Fruit fly (Drosophila melanogaster): ENCODE measurements around the gene Dab.

The Dab gene

DNA sequence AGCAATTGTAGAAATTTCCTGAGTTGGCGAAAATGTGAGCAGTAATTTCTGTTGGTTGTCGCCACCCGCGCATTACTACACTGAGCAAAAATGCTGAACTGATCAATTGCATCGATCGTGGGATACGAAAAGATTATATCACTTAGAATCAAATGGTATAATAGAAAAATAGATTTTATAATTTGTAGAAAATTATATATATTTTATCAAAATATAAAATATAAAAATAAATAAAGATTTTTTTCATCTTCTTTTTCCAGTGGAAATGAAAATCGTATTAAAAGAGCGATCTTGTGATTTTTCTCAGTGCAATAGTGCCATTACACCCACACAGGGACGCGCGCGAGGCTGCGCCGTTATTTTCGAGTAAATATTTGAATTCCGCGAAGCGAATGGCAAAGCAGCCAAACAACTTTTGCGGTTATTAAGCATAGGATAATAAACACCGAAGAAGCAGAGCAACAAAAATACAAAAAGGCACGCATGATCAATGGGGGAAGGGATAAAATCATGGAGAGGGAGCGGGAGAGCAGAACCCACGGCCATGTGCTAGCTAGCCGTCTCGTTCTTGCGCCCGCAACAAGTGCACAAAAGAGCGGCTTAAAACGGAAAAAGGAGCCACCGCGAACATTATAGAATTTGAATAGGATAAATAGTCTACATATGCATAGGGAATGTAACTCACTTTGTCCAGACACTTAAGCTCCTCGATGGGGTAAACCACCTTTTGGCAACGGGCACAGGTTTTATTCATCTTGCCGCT lies 1.5 kb upstream of the Dab start:
- TF ChIP-seq sv (GFP tag; optimal IDR thresholded peaks at IDR 0.05), result no peak
- TF ChIP-seq HLH106 (tag; optimal IDR thresholded peaks at IDR 0.05), result peak; percentile 71
- no peak for TF ChIP-seq CG32264 (GFP tag; optimal IDR thresholded peaks at IDR 0.05)
- no peak for TF ChIP-seq Rel (GFP tag; optimal IDR thresholded peaks at IDR 0.05)
- no peak for TF ChIP-seq Rel (tag; optimal IDR thresholded peaks at IDR 0.05)
- TF ChIP-seq CG9705 (GFP tag; optimal IDR thresholded peaks at IDR 0.05), result peak; percentile 4
- TF ChIP-seq rgr (GFP tag; optimal IDR thresholded peaks at IDR 0.05), result peak; percentile 27
- peak; percentile 17 for TF ChIP-seq h (GFP tag; optimal IDR thresholded peaks at IDR 0.05)
- peak; percentile 24 for TF ChIP-seq dmrt93B (GFP tag; optimal IDR thresholded peaks at IDR 0.05)
- TF ChIP-seq Abd-B (GFP tag; optimal IDR thresholded peaks at IDR 0.05), result no peak
- TF ChIP-seq brk (GFP tag; optimal IDR thresholded peaks at IDR 0.05), result no peak
- TF ChIP-seq Sp1 (GFP tag; optimal IDR thresholded peaks at IDR 0.05), result peak; percentile 48
- no peak for TF ChIP-seq dsf (GFP tag; optimal IDR thresholded peaks at IDR 0.05; ENCODE audit: borderline replicate concordance)
- TF ChIP-seq N (GFP tag; optimal IDR thresholded peaks at IDR 0.05), result no peak
- TF ChIP-seq foxo (GFP tag; optimal IDR thresholded peaks at IDR 0.05), result peak in 1 of 2 experiments; percentile 65
- no peak for TF ChIP-seq Dif (GFP tag; optimal IDR thresholded peaks at IDR 0.05; ENCODE audit: partially characterized antibody)
- no peak for TF ChIP-seq Hr78 (GFP tag; optimal IDR thresholded peaks at IDR 0.05)
- no peak for TF ChIP-seq Myc (optimal IDR thresholded peaks at IDR 0.05)
- TF ChIP-seq sage (GFP tag; optimal IDR thresholded peaks at IDR 0.05), result no peak
- TF ChIP-seq OdsH (GFP tag; optimal IDR thresholded peaks at IDR 0.05), result peak; percentile 21
- TF ChIP-seq usp (GFP tag; optimal IDR thresholded peaks at IDR 0.05), result no peak
- no peak for TF ChIP-seq Vsx2 (GFP tag; optimal IDR thresholded peaks at IDR 0.05; ENCODE audit: partially characterized antibody)
- no peak for TF ChIP-seq br (GFP tag; optimal IDR thresholded peaks at IDR 0.05)
- no peak for TF ChIP-seq Mio (GFP tag; optimal IDR thresholded peaks at IDR 0.05)
- TF ChIP-seq GATAd (GFP tag; optimal IDR thresholded peaks at IDR 0.05), result no peak
- no peak for TF ChIP-seq lola (GFP tag; optimal IDR thresholded peaks at IDR 0.05)
- TF ChIP-seq dl (GFP tag; optimal IDR thresholded peaks at IDR 0.05; ENCODE audit: insufficient read depth in 1 of 2, partially characterized antibody in 2 of 2), result no peak
- TF ChIP-seq Hnf4 (GFP tag; optimal IDR thresholded peaks at IDR 0.05), result no peak
- TF ChIP-seq pan (optimal IDR thresholded peaks at IDR 0.05), result no peak
- TF ChIP-seq woc (GFP tag; optimal IDR thresholded peaks at IDR 0.05), result no peak
- TF ChIP-seq Hr83 (GFP tag; optimal IDR thresholded peaks at IDR 0.05; ENCODE audit: poor library complexity, severe bottlenecking), result no peak
- no peak for TF ChIP-seq tai (GFP tag; optimal IDR thresholded peaks at IDR 0.05)
- no peak for TF ChIP-seq Dfd (GFP tag; optimal IDR thresholded peaks at IDR 0.05)
- peak; percentile 24 for TF ChIP-seq fru (GFP tag; optimal IDR thresholded peaks at IDR 0.05)
- peak; percentile 24 for TF ChIP-seq psq (GFP tag; optimal IDR thresholded peaks at IDR 0.05)
- no peak for TF ChIP-seq Jra (GFP tag; optimal IDR thresholded peaks at IDR 0.05)
- TF ChIP-seq CrebA (GFP tag; optimal IDR thresholded peaks at IDR 0.05; ENCODE audit: borderline replicate concordance), result no peak
- TF ChIP-seq jim (GFP tag; optimal IDR thresholded peaks at IDR 0.05), result no peak
- TF ChIP-seq ey (GFP tag; optimal IDR thresholded peaks at IDR 0.05), result peak; percentile 17

DNA sequence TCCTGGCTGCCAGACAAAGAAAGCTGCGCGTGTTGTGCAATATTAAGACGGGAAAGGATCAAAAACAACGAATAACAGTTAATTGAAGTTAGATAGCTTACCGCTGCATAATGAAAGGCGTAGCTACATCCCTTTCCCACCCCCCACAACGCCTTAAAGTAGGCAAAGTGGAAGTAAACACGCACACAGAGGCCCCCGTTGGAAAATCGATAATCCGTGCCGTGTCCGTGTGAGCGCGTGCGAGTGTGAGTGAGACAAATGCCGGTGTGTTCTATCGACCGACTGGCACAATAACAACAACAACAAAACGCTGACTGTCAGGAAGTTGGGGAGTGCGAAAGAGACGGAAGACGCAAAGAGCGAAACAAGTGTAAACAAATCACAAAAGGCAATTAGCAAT lies 445 bp downstream of the Dab start:
- TF ChIP-seq brk (GFP tag; optimal IDR thresholded peaks at IDR 0.05) (no peak), CG9705 (GFP tag; optimal IDR thresholded peaks at IDR 0.05) (no peak), sv (GFP tag; optimal IDR thresholded peaks at IDR 0.05) (no peak), ey (GFP tag; optimal IDR thresholded peaks at IDR 0.05) (no peak), Vsx2 (GFP tag; optimal IDR thresholded peaks at IDR 0.05; ENCODE audit: partially characterized antibody) (no peak), dmrt93B (GFP tag; optimal IDR thresholded peaks at IDR 0.05) (no peak), foxo (GFP tag; optimal IDR thresholded peaks at IDR 0.05) (no peak), Myc (optimal IDR thresholded peaks at IDR 0.05) (no peak), HLH106 (tag; optimal IDR thresholded peaks at IDR 0.05) (no peak), CG32264 (GFP tag; optimal IDR thresholded peaks at IDR 0.05) (no peak), CrebA (GFP tag; optimal IDR thresholded peaks at IDR 0.05; ENCODE audit: borderline replicate concordance) (no peak), Dfd (GFP tag; optimal IDR thresholded peaks at IDR 0.05) (no peak), dl (GFP tag; optimal IDR thresholded peaks at IDR 0.05; ENCODE audit: insufficient read depth in 1 of 2, partially characterized antibody in 2 of 2) (no peak), jim (GFP tag; optimal IDR thresholded peaks at IDR 0.05) (no peak), Hnf4 (GFP tag; optimal IDR thresholded peaks at IDR 0.05) (no peak), psq (GFP tag; optimal IDR thresholded peaks at IDR 0.05) (no peak), Abd-B (GFP tag; optimal IDR thresholded peaks at IDR 0.05) (no peak), h (GFP tag; optimal IDR thresholded peaks at IDR 0.05) (no peak), tai (GFP tag; optimal IDR thresholded peaks at IDR 0.05) (no peak), woc (GFP tag; optimal IDR thresholded peaks at IDR 0.05) (no peak)
